Fruit fly (Drosophila melanogaster) whole organism, embryonic: ENCODE measurements around the gene Cyp310a1.

Experiments used
- CG10462 ChIP-seq: fragments of 200-800 bp; sonication (Bioruptor generic); optimal IDR thresholded peaks from 2 replicates; lab custom pipeline; 2016; ENCODE audit warnings: missing biosample characterization, missing genetic modification characterization
- CG11723 ChIP-seq: fragments of 200-800 bp; sonication (Bioruptor generic); optimal IDR thresholded peaks from 2 replicates; lab custom pipeline; 2017; ENCODE audit warnings: missing biosample characterization, mild to moderate bottlenecking, missing genetic modification characterization
- CG15073 ChIP-seq: fragments of 200-800 bp; sonication (Bioruptor generic); optimal IDR thresholded peaks from 2 replicates; lab custom pipeline; 2016; ENCODE audit warnings: missing biosample characterization, missing genetic modification characterization
- CG15479 ChIP-seq: fragments of 200-800 bp; sonication (Bioruptor generic); optimal IDR thresholded peaks from 3 replicates; lab custom pipeline; 2019; ENCODE audit warnings: missing biosample characterization, mild to moderate bottlenecking, missing genetic modification characterization, moderate library complexity
- CG15514 ChIP-seq: fragments of 200-800 bp; sonication (Bioruptor generic); optimal IDR thresholded peaks from 3 replicates; lab custom pipeline; 2017; ENCODE audit warnings: missing biosample characterization, missing genetic modification characterization, mild to moderate bottlenecking, moderate library complexity, missing genetic modification reagents
- CG16813 ChIP-seq: fragments of 200-800 bp; sonication (Bioruptor generic); IDR thresholded peaks from 3 replicates; pipeline ENCODE4 v1.3.6; 2022; ENCODE audit warnings: missing biosample characterization, missing genetic modification characterization; ENCODE audit not compliant: partially characterized antibody
- CG17359 ChIP-seq: fragments of 200-800 bp; sonication (Bioruptor generic); optimal IDR thresholded peaks from 3 replicates; lab custom pipeline; 2018; ENCODE audit warnings: missing biosample characterization, mild to moderate bottlenecking, missing genetic modification characterization, moderate library complexity
- CG2129 ChIP-seq: fragments of 200-800 bp; sonication (Bioruptor generic); IDR thresholded peaks from 2 replicates; pipeline ENCODE4 v1.3.6; 2022; ENCODE audit warnings: missing biosample characterization, missing genetic modification characterization; ENCODE audit not compliant: partially characterized antibody
- CG2875 ChIP-seq: fragments of 200-800 bp; sonication (Bioruptor generic); optimal IDR thresholded peaks from 2 replicates; lab custom pipeline; 2017; ENCODE audit warnings: missing biosample characterization, mild to moderate bottlenecking, missing genetic modification characterization, missing genetic modification reagents
- CG2889 ChIP-seq: fragments of 200-800 bp; sonication (Bioruptor generic); IDR thresholded peaks from 3 replicates; pipeline ENCODE4 v1.3.6; 2022; ENCODE audit warnings: missing biosample characterization, missing genetic modification characterization
- CG30431 ChIP-seq: fragments of 200-800 bp; sonication (Bioruptor generic); optimal IDR thresholded peaks from 2 replicates; lab custom pipeline; 2017; ENCODE audit warnings: missing biosample characterization, missing genetic modification characterization
- CG31365 ChIP-seq: fragments of 200-800 bp; sonication (Bioruptor generic); optimal IDR thresholded peaks from 2 replicates; lab custom pipeline; 2018; ENCODE audit warnings: missing biosample characterization, mild to moderate bottlenecking, missing genetic modification characterization
- CG32772 ChIP-seq: fragments of 200-800 bp; sonication (Bioruptor generic); IDR thresholded peaks from 2 replicates; pipeline ENCODE4 v1.3.6; 2022; ENCODE audit warnings: missing biosample characterization, missing genetic modification characterization
- CG33557 ChIP-seq: fragments of 200-800 bp; sonication (Bioruptor generic); optimal IDR thresholded peaks from 2 replicates; lab custom pipeline; 2019; ENCODE audit warnings: missing biosample characterization, mild to moderate bottlenecking, missing genetic modification characterization, moderate library complexity
- CG5953 ChIP-seq: fragments of 200-800 bp; sonication (Bioruptor generic); IDR thresholded peaks from 2 replicates; pipeline ENCODE4 v1.3.6; 2022; ENCODE audit warnings: missing biosample characterization, missing genetic modification characterization
- CG8478 ChIP-seq: fragments of >200 bp; optimal IDR thresholded peaks from 2 replicates; lab custom pipeline; 2018
- CG9609 ChIP-seq: fragments of 200-800 bp; sonication (Bioruptor generic); optimal IDR thresholded peaks from 3 replicates; lab custom pipeline; 2016; ENCODE audit warnings: missing biosample characterization, missing genetic modification characterization
- CG9727 ChIP-seq: fragments of 200-800 bp; sonication (Bioruptor generic); optimal IDR thresholded peaks from 3 replicates; lab custom pipeline; 2017; ENCODE audit warnings: missing biosample characterization, mild to moderate bottlenecking, missing genetic modification characterization
- CG9817 ChIP-seq: fragments of 200-800 bp; sonication (Bioruptor generic); optimal IDR thresholded peaks from 2 replicates; lab custom pipeline; 2018; ENCODE audit warnings: missing biosample characterization, mild to moderate bottlenecking, missing genetic modification characterization, moderate library complexity
- CrebB ChIP-seq: fragments of 200-800 bp; sonication (Bioruptor generic); optimal IDR thresholded peaks from 3 replicates; lab custom pipeline; 2018; ENCODE audit warnings: missing biosample characterization, mild to moderate bottlenecking, missing genetic modification characterization
- Dek ChIP-seq: fragments of 200-800 bp; sonication (Bioruptor generic); optimal IDR thresholded peaks from 3 replicates; lab custom pipeline; 2019; ENCODE audit warnings: missing biosample characterization, mild to moderate bottlenecking, missing genetic modification characterization, moderate library complexity
- Dip2 ChIP-seq: fragments of 200-800 bp; sonication (Bioruptor generic); IDR thresholded peaks from 2 replicates; pipeline ENCODE4 v1.3.6; 2022; ENCODE audit warnings: missing biosample characterization, missing genetic modification characterization
- Dip3 ChIP-seq: fragments of 200-800 bp; sonication (Bioruptor generic); optimal IDR thresholded peaks from 3 replicates; lab custom pipeline; 2016; ENCODE audit warnings: missing biosample characterization, missing genetic modification characterization
- E2f2 ChIP-seq: fragments of 200-800 bp; sonication (Bioruptor generic); IDR thresholded peaks from 2 replicates; pipeline ENCODE4 v1.3.6; 2022; ENCODE audit warnings: missing biosample characterization, missing genetic modification characterization
- Fer2 ChIP-seq: fragments of 200-800 bp; sonication (Bioruptor generic); optimal IDR thresholded peaks from 2 replicates; lab custom pipeline; 2018; ENCODE audit warnings: missing biosample characterization, mild to moderate bottlenecking, missing genetic modification characterization, moderate library complexity
- H2.0 ChIP-seq: fragments of 200-800 bp; sonication (Bioruptor generic); IDR thresholded peaks from 2 replicates; pipeline ENCODE4 v1.3.6; 2022; ENCODE audit warnings: missing biosample characterization, missing genetic modification characterization
- Jarid2 ChIP-seq: fragments of 200-800 bp; sonication (Bioruptor generic); optimal IDR thresholded peaks from 3 replicates; lab custom pipeline; 2017; ENCODE audit warnings: mild to moderate bottlenecking, missing biosample characterization, missing genetic modification reagents, missing genetic modification characterization
- Lhr ChIP-seq: fragments of 200-800 bp; sonication (Bioruptor generic); optimal IDR thresholded peaks from 3 replicates; lab custom pipeline; 2017; ENCODE audit warnings: mild to moderate bottlenecking, missing biosample characterization, missing genetic modification reagents, missing genetic modification characterization
- Meics ChIP-seq: fragments of 200-800 bp; sonication (Bioruptor generic); optimal IDR thresholded peaks from 2 replicates; lab custom pipeline; 2017; ENCODE audit warnings: missing biosample characterization, mild to moderate bottlenecking, missing genetic modification characterization
- Myb ChIP-seq: fragments of 200-800 bp; sonication (Bioruptor generic); optimal IDR thresholded peaks from 2 replicates; lab custom pipeline; 2016; ENCODE audit warnings: missing biosample characterization, missing genetic modification characterization
- Spps ChIP-seq: fragments of 200-800 bp; sonication (Bioruptor generic); optimal IDR thresholded peaks from 2 replicates; lab custom pipeline; 2018; ENCODE audit warnings: missing biosample characterization, mild to moderate bottlenecking, missing genetic modification characterization
- Usf ChIP-seq: fragments of 200-800 bp; sonication (Bioruptor generic); optimal IDR thresholded peaks from 2 replicates; lab custom pipeline; 2017; ENCODE audit warnings: missing genotype, missing biosample characterization, missing genetic modification characterization
- al ChIP-seq: fragments of 200-800 bp; sonication (Bioruptor generic); IDR thresholded peaks from 2 replicates; pipeline ENCODE4 v1.3.6; 2022; ENCODE audit warnings: missing biosample characterization, missing genetic modification characterization
- bsh ChIP-seq, 2 experiments: fragments of 200-800 bp; sonication (Bioruptor generic); optimal IDR thresholded peaks; 2 replicates each; lab custom pipeline; 2017 to 2018; ENCODE audit warnings: mild to moderate bottlenecking in 2 of 2, missing biosample characterization in 2 of 2, missing genetic modification characterization in 2 of 2, moderate library complexity in 1 of 2
- chn ChIP-seq: fragments of 200-800 bp; sonication (Bioruptor generic); optimal IDR thresholded peaks from 2 replicates; lab custom pipeline; 2016; ENCODE audit warnings: missing biosample characterization, missing genetic modification characterization
- cwo ChIP-seq: fragments of 200-800 bp; sonication (Bioruptor generic); optimal IDR thresholded peaks from 3 replicates; lab custom pipeline; 2017; ENCODE audit warnings: missing biosample characterization, missing genetic modification characterization, mild to moderate bottlenecking, moderate library complexity, missing genetic modification reagents
- dan ChIP-seq: fragments of 200-800 bp; sonication (Bioruptor generic); IDR thresholded peaks from 2 replicates; pipeline ENCODE4 v1.3.6; 2022; ENCODE audit warnings: missing biosample characterization, missing genetic modification characterization
- disco-r ChIP-seq: fragments of 200-800 bp; sonication (Bioruptor generic); optimal IDR thresholded peaks from 2 replicates; lab custom pipeline; 2016; ENCODE audit warnings: missing biosample characterization, missing genetic modification characterization
- eyg ChIP-seq: fragments of 200-800 bp; sonication (Bioruptor generic); optimal IDR thresholded peaks from 3 replicates; lab custom pipeline; 2016; ENCODE audit warnings: missing biosample characterization, missing genetic modification characterization
- fd64A ChIP-seq: fragments of 200-800 bp; sonication (Bioruptor generic); optimal IDR thresholded peaks from 3 replicates; lab custom pipeline; 2018; ENCODE audit warnings: missing biosample characterization, mild to moderate bottlenecking, missing genetic modification characterization
- her ChIP-seq: fragments of 200-800 bp; sonication (Bioruptor generic); optimal IDR thresholded peaks from 2 replicates; lab custom pipeline; 2016; ENCODE audit warnings: missing biosample characterization, missing genetic modification characterization
- hth ChIP-seq: fragments of >200 bp; optimal IDR thresholded peaks from 2 replicates; lab custom pipeline; 2017; ENCODE audit warnings: inconsistent platforms
- luna ChIP-seq: fragments of 200-800 bp; sonication (Bioruptor generic); optimal IDR thresholded peaks from 2 replicates; lab custom pipeline; 2016; ENCODE audit warnings: missing biosample characterization, missing genetic modification characterization
- maf-S ChIP-seq: fragments of 200-800 bp; sonication (Bioruptor generic); optimal IDR thresholded peaks from 2 replicates; lab custom pipeline; 2016; ENCODE audit warnings: missing biosample characterization, missing genetic modification characterization
- mirr ChIP-seq: fragments of 200-800 bp; sonication (Bioruptor generic); optimal IDR thresholded peaks from 3 replicates; lab custom pipeline; 2018; ENCODE audit warnings: missing biosample characterization, mild to moderate bottlenecking, missing genetic modification characterization
- peb ChIP-seq: fragments of 200-800 bp; sonication (Bioruptor generic); IDR thresholded peaks from 2 replicates; pipeline ENCODE4 v1.3.6; 2022; ENCODE audit warnings: missing biosample characterization, missing genetic modification characterization
- seq ChIP-seq: fragments of 200-800 bp; sonication (Bioruptor generic); IDR thresholded peaks from 2 replicates; pipeline ENCODE4 v1.3.6; 2022; ENCODE audit warnings: missing biosample characterization, missing genetic modification characterization
- sim ChIP-seq: fragments of 200-800 bp; sonication (Bioruptor generic); IDR thresholded peaks from 2 replicates; pipeline ENCODE4 v1.3.6; 2022; ENCODE audit warnings: missing biosample characterization, missing genetic modification characterization
- tap ChIP-seq: fragments of 200-800 bp; optimal IDR thresholded peaks from 3 replicates; lab custom pipeline; 2019; ENCODE audit warnings: missing biosample characterization, mild to moderate bottlenecking, missing genetic modification characterization, moderate library complexity
- tgo ChIP-seq: fragments of 200-800 bp; sonication (Bioruptor generic); IDR thresholded peaks from 3 replicates; pipeline ENCODE4 v1.3.6; 2022; ENCODE audit warnings: missing biosample characterization, missing genetic modification characterization
- ttk ChIP-seq: fragments of 200-800 bp; sonication (Bioruptor generic); IDR thresholded peaks from 2 replicates; pipeline ENCODE4 v2.1.2; 2022; ENCODE audit warnings: missing biosample characterization, missing genetic modification characterization

Gene Cyp310a1

DNA sequence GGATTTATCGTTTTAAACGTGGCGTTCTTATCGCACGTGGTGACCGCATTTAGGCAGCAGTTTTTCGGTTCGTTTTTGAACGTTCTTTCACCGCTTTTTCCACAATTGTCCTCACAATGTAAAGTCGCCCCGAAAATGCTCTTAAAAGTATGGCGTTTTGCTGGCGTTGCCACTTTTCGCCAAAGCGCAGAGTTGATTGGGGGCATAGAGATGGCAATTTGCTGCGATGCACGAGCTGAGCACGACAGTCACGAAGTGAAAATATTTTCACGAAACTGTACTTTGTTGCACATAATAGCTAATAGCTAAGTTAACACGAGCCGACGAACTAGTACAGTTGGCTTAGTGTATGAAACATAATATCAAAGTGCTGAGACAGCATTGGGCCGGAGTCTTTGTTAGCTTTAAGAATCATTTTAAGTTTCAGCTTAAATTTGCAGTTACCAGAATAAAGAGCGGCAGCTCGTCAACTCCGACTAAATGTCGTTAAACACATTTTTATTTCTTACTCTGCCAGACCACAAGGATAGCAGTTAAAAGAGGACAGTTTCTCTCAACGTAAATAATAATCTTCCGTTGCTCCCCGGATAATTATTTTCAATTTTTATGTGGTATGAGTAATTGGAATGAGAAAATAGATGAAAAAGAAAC is 36.0 kb upstream of the Cyp310a1 start, which contains the start of gene msl-1 (continued):
- TF ChIP-seq CG9817 (tag; lab: Kevin White, UChicago) (peak; percentile 41), CG17359 (tag; lab: Kevin White, UChicago) (no peak), Spps (tag; lab: Kevin White, UChicago) (no peak), CG32772 (peak; percentile 9; the same call in 1 of the 2 replicates), CG2129 (GFP tag; lab: Robert Waterston, UW) (peak; percentile 80), fd64A (GFP tag; lab: Kevin White, UChicago) (no peak), CG33557 (no peak), CG2875 (no peak), Fer2 (tag; lab: Kevin White, UChicago) (no peak), luna (GFP tag; lab: Kevin White, UChicago) (no peak), eyg (no peak), CG15479 (GFP tag; lab: Kevin White, UChicago) (no peak), E2f2 (peak; percentile 44; the same call in 1 of the 2 replicates), CG2889 (GFP tag; lab: Robert Waterston, UW) (no peak), CG10462 (GFP tag; lab: Kevin White, UChicago) (no peak), chn (GFP tag; lab: Kevin White, UChicago) (peak; percentile 8), Usf (GFP tag; lab: Kevin White, UChicago) (no peak), al (GFP tag; lab: Robert Waterston, UW) (peak; percentile 45; the same call in 1 of the 2 replicates), cwo (GFP tag; lab: Kevin White, UChicago) (no peak), Meics (GFP tag; lab: Kevin White, UChicago) (no peak), bsh (GFP tag; optimal IDR thresholded peaks at IDR 0.05; lab: Kevin White, UChicago) (no peak), mirr (GFP tag; lab: Kevin White, UChicago) (no peak), Dip2 (GFP tag; lab: Robert Waterston, UW) (no peak), CG11723 (GFP tag; lab: Kevin White, UChicago) (no peak), tap (tag; lab: Kevin White, UChicago) (no peak), CG31365 (tag; lab: Kevin White, UChicago) (no peak), Jarid2 (GFP tag; lab: Kevin White, UChicago) (no peak), CG15073 (GFP tag; lab: Kevin White, UChicago) (no peak), CG15514 (GFP tag; lab: Kevin White, UChicago) (peak; percentile 77), CG30431 (GFP tag; lab: Kevin White, UChicago) (no peak), CG9727 (peak; percentile 26), H2.0 (GFP tag; lab: Robert Waterston, UW) (peak; percentile 51; the same call in 1 of the 2 replicates), sim (GFP tag; lab: Robert Waterston, UW) (no peak), hth (lab: Kevin White, UChicago) (no peak), Lhr (GFP tag; lab: Kevin White, UChicago) (peak; percentile 52), Dek (no peak), CG9609 (GFP tag; lab: Kevin White, UChicago) (peak; percentile 20), tgo (GFP tag; lab: Robert Waterston, UW) (no peak), CG8478 (lab: Kevin White, UChicago) (no peak), maf-S (GFP tag; lab: Kevin White, UChicago) (no peak), CG5953 (no peak), seq (GFP tag; lab: Robert Waterston, UW) (no peak), ttk (GFP tag; lab: Robert Waterston, UW) (peak; percentile 51; the same call in 1 of the 2 replicates), peb (no peak), dan (GFP tag; lab: Robert Waterston, UW) (no peak), CrebB (peak; percentile 10), Dip3 (GFP tag; lab: Kevin White, UChicago) (peak; percentile 5), her (GFP tag; lab: Kevin White, UChicago) (no peak), Myb (GFP tag; lab: Kevin White, UChicago) (peak; percentile 44), CG16813 (GFP tag; lab: Robert Waterston, UW) (peak; percentile 97), disco-r (GFP tag; lab: Kevin White, UChicago) (no peak)
